Fruit fly (Drosophila melanogaster) whole organism, adult: ENCODE data around the gene CG2701.

Experiments used
- CG11617 ChIP-seq: fragments of 200-800 bp; sonication (Bioruptor generic); optimal IDR thresholded peaks from 2 replicates; lab custom pipeline; 2017; ENCODE audit warnings: mild to moderate bottlenecking, missing biosample characterization, missing genetic modification reagents, missing genetic modification characterization
- CG12768 ChIP-seq: fragments of 200-800 bp; sonication (Bioruptor generic); optimal IDR thresholded peaks from 2 replicates; lab custom pipeline; 2017; ENCODE audit warnings: missing biosample characterization, missing genetic modification characterization, mild to moderate bottlenecking, moderate library complexity, missing genetic modification reagents
- CG7101 ChIP-seq: fragments of 200-800 bp; sonication (Bioruptor generic); optimal IDR thresholded peaks from 2 replicates; lab custom pipeline; 2018; ENCODE audit warnings: missing biosample characterization, mild to moderate bottlenecking, missing genetic modification characterization, moderate library complexity
- Crg-1 ChIP-seq: fragments of 200-800 bp; sonication (Bioruptor generic); optimal IDR thresholded peaks from 2 replicates; lab custom pipeline; 2016; ENCODE audit warnings: missing biosample characterization, missing genetic modification characterization
- Mnt ChIP-seq: fragments of 200-800 bp; sonication (Bioruptor generic); optimal IDR thresholded peaks from 2 replicates; lab custom pipeline; 2016; ENCODE audit warnings: missing biosample characterization, mild to moderate bottlenecking, missing genetic modification characterization
- tj ChIP-seq: fragments of 200-800 bp; sonication (Bioruptor generic); optimal IDR thresholded peaks from 3 replicates; lab custom pipeline; 2017; ENCODE audit warnings: missing biosample characterization, mild to moderate bottlenecking, missing genetic modification characterization, moderate library complexity

dm6 chrX:2693786-2694185, 26.3 kb downstream of the CG2701 start, which contains the start of gene dyw:
- TF ChIP-seq tj (GFP tag; lab: Kevin White, UChicago) (no peak), CG11617 (GFP tag; lab: Kevin White, UChicago) (no peak), Mnt (no peak), CG12768 (GFP tag; lab: Kevin White, UChicago) (no peak), CG7101 (tag; lab: Kevin White, UChicago) (no peak), Crg-1 (no peak)
